Fruit fly (Drosophila melanogaster) whole organism, embryonic: ENCODE results near the gene Psf2.
A peak's percentile ranks its signal among the peaks of the same experiment; 100 is the strongest.

Experiments used
- CG10979 ChIP-seq: fragments of 200-800 bp; sonication (Bioruptor generic); optimal IDR thresholded peaks from 2 replicates; lab custom pipeline; 2018; ENCODE audit warnings: missing biosample characterization, mild to moderate bottlenecking, missing genetic modification characterization, moderate library complexity
- CG12155 ChIP-seq: fragments of 200-800 bp; sonication (Bioruptor generic); optimal IDR thresholded peaks from 3 replicates; lab custom pipeline; 2016; ENCODE audit warnings: missing biosample characterization, missing genetic modification characterization
- CG15269 ChIP-seq: fragments of 200-800 bp; sonication (Bioruptor generic); optimal IDR thresholded peaks from 2 replicates; lab custom pipeline; 2018; ENCODE audit warnings: missing biosample characterization, mild to moderate bottlenecking, missing genetic modification characterization, moderate library complexity
- CG15514 ChIP-seq: fragments of 200-800 bp; sonication (Bioruptor generic); optimal IDR thresholded peaks from 3 replicates; lab custom pipeline; 2017; ENCODE audit warnings: missing biosample characterization, missing genetic modification characterization, mild to moderate bottlenecking, moderate library complexity, missing genetic modification reagents
- CG16863 ChIP-seq: fragments of 200-800 bp; sonication (Bioruptor generic); optimal IDR thresholded peaks from 3 replicates; lab custom pipeline; 2016; ENCODE audit warnings: missing biosample characterization, missing genetic modification characterization
- CG1832 ChIP-seq: fragments of 200-800 bp; sonication (Bioruptor generic); optimal IDR thresholded peaks from 2 replicates; lab custom pipeline; 2017; ENCODE audit warnings: missing biosample characterization, mild to moderate bottlenecking, missing genetic modification characterization, inconsistent platforms
- CG3065 ChIP-seq: fragments of 200-800 bp; sonication (Bioruptor generic); optimal IDR thresholded peaks from 2 replicates; lab custom pipeline; 2016; ENCODE audit warnings: missing biosample characterization, missing genetic modification characterization
- CG4730 ChIP-seq: fragments of 200-800 bp; sonication (Bioruptor generic); IDR thresholded peaks from 2 replicates; pipeline ENCODE4 v1.3.6; 2022; ENCODE audit warnings: missing biosample characterization, missing genetic modification characterization
- CG7372 ChIP-seq: fragments of 200-800 bp; sonication (Bioruptor generic); IDR thresholded peaks from 2 replicates; pipeline ENCODE4 v1.3.6; 2022; ENCODE audit warnings: missing biosample characterization, missing genetic modification characterization
- CG7928 ChIP-seq: fragments of 200-800 bp; sonication (Bioruptor generic); optimal IDR thresholded peaks from 2 replicates; lab custom pipeline; 2017; ENCODE audit warnings: missing biosample characterization, mild to moderate bottlenecking, missing genetic modification characterization
- CkIIα-i1 ChIP-seq: fragments of 200-800 bp; sonication (Bioruptor generic); IDR thresholded peaks from 2 replicates; pipeline ENCODE4 v1.3.6; 2022; ENCODE audit warnings: missing biosample characterization, missing genetic modification characterization
- D ChIP-seq, 2 experiments: fragments of 200-800 bp in 1 of 2; fragments of >200 bp in 1 of 2; sonication (Bioruptor generic) in 1 of 2; optimal IDR thresholded peaks; 2 replicates in 1 of 2; 3 replicates in 1 of 2; lab custom pipeline; 2017; ENCODE audit warnings: mild to moderate bottlenecking in 1 of 2, missing biosample characterization in 1 of 2, missing genetic modification characterization in 1 of 2, missing genetic modification reagents in 1 of 2
- Dip3 ChIP-seq: fragments of 200-800 bp; sonication (Bioruptor generic); optimal IDR thresholded peaks from 3 replicates; lab custom pipeline; 2016; ENCODE audit warnings: missing biosample characterization, missing genetic modification characterization
- ERR ChIP-seq: fragments of 200-800 bp; sonication (Bioruptor generic); optimal IDR thresholded peaks from 2 replicates; lab custom pipeline; 2016; ENCODE audit warnings: missing biosample characterization, missing genetic modification characterization
- Elba2 ChIP-seq: fragments of 200-800 bp; sonication (Bioruptor generic); optimal IDR thresholded peaks from 3 replicates; lab custom pipeline; 2016; ENCODE audit warnings: missing biosample characterization, missing genetic modification characterization
- H15 ChIP-seq: fragments of 200-800 bp; sonication (Bioruptor generic); IDR thresholded peaks from 3 replicates; pipeline ENCODE4 v1.3.6; 2022; ENCODE audit warnings: missing biosample characterization, missing genetic modification characterization
- H2.0 ChIP-seq: fragments of 200-800 bp; sonication (Bioruptor generic); IDR thresholded peaks from 2 replicates; pipeline ENCODE4 v1.3.6; 2022; ENCODE audit warnings: missing biosample characterization, missing genetic modification characterization
- HHEX ChIP-seq: fragments of 200-800 bp; sonication (Bioruptor generic); optimal IDR thresholded peaks from 3 replicates; lab custom pipeline; 2017; ENCODE audit warnings: missing biosample characterization, mild to moderate bottlenecking, missing genetic modification characterization, missing genetic modification reagents
- HLH54F ChIP-seq: fragments of 200-800 bp; sonication (Bioruptor generic); optimal IDR thresholded peaks from 3 replicates; lab custom pipeline; 2016; ENCODE audit warnings: missing biosample characterization, missing genetic modification characterization
- MESR4 ChIP-seq: fragments of 200-800 bp; sonication (Bioruptor generic); optimal IDR thresholded peaks from 2 replicates; lab custom pipeline; 2018; ENCODE audit warnings: missing biosample characterization, mild to moderate bottlenecking, missing genetic modification characterization, moderate library complexity
- Scr ChIP-seq: fragments of 200-800 bp; sonication (Bioruptor generic); IDR thresholded peaks from 2 replicates; pipeline ENCODE4 v1.3.6; 2022; ENCODE audit warnings: missing biosample characterization, missing genetic modification characterization; ENCODE audit not compliant: partially characterized antibody
- Side ChIP-seq: fragments of 200-800 bp; sonication (Bioruptor generic); optimal IDR thresholded peaks from 2 replicates; lab custom pipeline; 2016; ENCODE audit warnings: missing biosample characterization, missing genetic modification characterization
- Sin3A ChIP-seq: fragments of >200 bp; optimal IDR thresholded peaks from 2 replicates; lab custom pipeline; 2018
- Usf ChIP-seq: fragments of 200-800 bp; sonication (Bioruptor generic); optimal IDR thresholded peaks from 2 replicates; lab custom pipeline; 2017; ENCODE audit warnings: missing genotype, missing biosample characterization, missing genetic modification characterization
- amos ChIP-seq: fragments of 200-800 bp; sonication (Bioruptor generic); IDR thresholded peaks from 2 replicates; pipeline ENCODE4 v1.3.6; 2022; ENCODE audit warnings: missing biosample characterization, missing genetic modification characterization; ENCODE audit not compliant: partially characterized antibody
- ap ChIP-seq: fragments of 200-800 bp; sonication (Bioruptor generic); IDR thresholded peaks from 2 replicates; pipeline ENCODE4 v1.3.6; 2022; ENCODE audit warnings: missing biosample characterization, missing genetic modification characterization
- ara ChIP-seq: fragments of 200-800 bp; sonication (Bioruptor generic); IDR thresholded peaks from 2 replicates; pipeline ENCODE4 v1.3.6; 2022; ENCODE audit warnings: missing biosample characterization, missing genetic modification characterization
- bcd ChIP-seq: fragments of 200-800 bp; sonication (Bioruptor generic); optimal IDR thresholded peaks from 2 replicates; lab custom pipeline; 2017; ENCODE audit warnings: missing biosample characterization, mild to moderate bottlenecking, missing genetic modification characterization
- cato ChIP-seq: fragments of 200-800 bp; sonication (Bioruptor generic); optimal IDR thresholded peaks from 2 replicates; lab custom pipeline; 2016; ENCODE audit warnings: missing biosample characterization, missing genetic modification characterization, borderline replicate concordance
- cg ChIP-seq: fragments of 200-800 bp; sonication (Bioruptor generic); optimal IDR thresholded peaks from 3 replicates; lab custom pipeline; 2019; ENCODE audit warnings: missing biosample characterization, mild to moderate bottlenecking, missing genetic modification characterization, moderate library complexity
- corto ChIP-seq: fragments of 200-800 bp; sonication (Bioruptor generic); optimal IDR thresholded peaks from 2 replicates; lab custom pipeline; 2016; ENCODE audit warnings: missing biosample characterization, mild to moderate bottlenecking, missing genetic modification characterization, moderate library complexity
- dmrt11E ChIP-seq: fragments of 200-800 bp; sonication (Bioruptor generic); optimal IDR thresholded peaks from 3 replicates; lab custom pipeline; 2018; ENCODE audit warnings: missing biosample characterization, mild to moderate bottlenecking, missing genetic modification characterization, moderate library complexity
- ftz-f1 ChIP-seq: fragments of 200-800 bp; sonication (Bioruptor generic); optimal IDR thresholded peaks from 2 replicates; lab custom pipeline; 2016; ENCODE audit warnings: missing biosample characterization, missing genetic modification characterization
- fu2 ChIP-seq: fragments of 200-800 bp; sonication (Bioruptor generic); optimal IDR thresholded peaks from 2 replicates; lab custom pipeline; 2016; ENCODE audit warnings: missing biosample characterization, missing genetic modification characterization
- gfzf ChIP-seq: fragments of 200-800 bp; sonication (Bioruptor generic); optimal IDR thresholded peaks from 2 replicates; lab custom pipeline; 2016; ENCODE audit warnings: missing biosample characterization, mild to moderate bottlenecking, missing genetic modification characterization, moderate library complexity
- hth ChIP-seq: fragments of >200 bp; optimal IDR thresholded peaks from 2 replicates; lab custom pipeline; 2017; ENCODE audit warnings: inconsistent platforms
- knrl ChIP-seq: fragments of 200-800 bp; sonication (Bioruptor generic); IDR thresholded peaks from 3 replicates; pipeline ENCODE4 v1.3.6; 2022; ENCODE audit warnings: missing biosample characterization, missing genetic modification characterization; ENCODE audit not compliant: partially characterized antibody
- lilli ChIP-seq: fragments of 200-800 bp; sonication (Bioruptor generic); optimal IDR thresholded peaks from 3 replicates; lab custom pipeline; 2016; ENCODE audit warnings: missing biosample characterization, missing genetic modification characterization
- pho ChIP-seq: fragments of 200-800 bp; sonication (Bioruptor generic); optimal IDR thresholded peaks from 2 replicates; lab custom pipeline; 2016; ENCODE audit warnings: missing biosample characterization, missing genetic modification characterization
- pita ChIP-seq: fragments of 200-800 bp; sonication (Bioruptor generic); optimal IDR thresholded peaks from 2 replicates; lab custom pipeline; 2017; ENCODE audit warnings: missing biosample characterization, mild to moderate bottlenecking, missing genetic modification characterization
- pros ChIP-seq: fragments of 200-800 bp; sonication (Bioruptor generic); optimal IDR thresholded peaks from 3 replicates; lab custom pipeline; 2019; ENCODE audit warnings: missing biosample characterization, mild to moderate bottlenecking, missing genetic modification characterization, moderate library complexity
- psq ChIP-seq: fragments of 200-800 bp; sonication (Bioruptor generic); optimal IDR thresholded peaks from 2 replicates; lab custom pipeline; 2017; ENCODE audit warnings: missing biosample characterization, missing genetic modification characterization
- rib ChIP-seq: fragments of 200-800 bp; sonication (Bioruptor generic); IDR thresholded peaks from 2 replicates; pipeline ENCODE4 v1.3.6; 2022; ENCODE audit warnings: missing biosample characterization, missing genetic modification characterization
- shn ChIP-seq: fragments of 200-800 bp; sonication (Bioruptor generic); optimal IDR thresholded peaks from 3 replicates; lab custom pipeline; 2016; ENCODE audit warnings: missing biosample characterization, missing genetic modification characterization
- sna ChIP-seq: fragments of 200-800 bp; sonication (Bioruptor generic); IDR thresholded peaks from 2 replicates; pipeline ENCODE4 v1.3.6; 2022; ENCODE audit warnings: missing biosample characterization, missing genetic modification characterization; ENCODE audit not compliant: partially characterized antibody
- so ChIP-seq: fragments of 200-800 bp; sonication (Bioruptor generic); IDR thresholded peaks from 3 replicates; pipeline ENCODE4 v1.3.6; 2022; ENCODE audit warnings: missing biosample characterization, missing genetic modification characterization
- vnd ChIP-seq: fragments of 200-800 bp; sonication (Bioruptor generic); IDR thresholded peaks from 3 replicates; pipeline ENCODE4 v1.3.6; 2022; ENCODE audit warnings: missing biosample characterization, missing genetic modification characterization; ENCODE audit not compliant: partially characterized antibody
- wek ChIP-seq: fragments of 200-800 bp; sonication (Bioruptor generic); optimal IDR thresholded peaks from 3 replicates; lab custom pipeline; 2018; ENCODE audit warnings: missing biosample characterization, mild to moderate bottlenecking, missing genetic modification characterization, moderate library complexity
- zen ChIP-seq: fragments of 200-800 bp; sonication (Bioruptor generic); optimal IDR thresholded peaks from 3 replicates; lab custom pipeline; 2018; ENCODE audit warnings: missing biosample characterization, mild to moderate bottlenecking, missing genetic modification characterization, moderate library complexity
- zfh1 ChIP-seq: fragments of 200-800 bp; sonication (Bioruptor generic); IDR thresholded peaks from 3 replicates; pipeline ENCODE4 v1.3.6; 2022; ENCODE audit warnings: missing biosample characterization, missing genetic modification characterization

The Psf2 gene

dm6 chr2L:4393842-4394421 lies 6.8 kb upstream of the Psf2 start, which contains the start of gene CG3652 (continued):
- TF ChIP-seq Dip3 (peak; percentile 48), hth (no peak), H2.0 (no peak), CG1832 (no peak), knrl (GFP tag; lab: Robert Waterston, UW) (peak; percentile 47; the same call in 2 of the 3 replicates), Side (peak; percentile 35), fu2 (GFP tag; lab: Kevin White, UChicago) (no peak), corto (GFP tag; lab: Kevin White, UChicago) (no peak), psq (GFP tag; lab: Kevin White, UChicago) (no peak), zen (peak; percentile 21), Sin3A (peak; percentile 84), Usf (no peak), pros (GFP tag; lab: Kevin White, UChicago) (no peak), sna (peak; percentile 18; the same call in 1 of the 2 replicates), CkIIα-i1 (no peak), pho (peak; percentile 37), vnd (GFP tag; lab: Robert Waterston, UW) (no peak), cg (GFP tag; lab: Kevin White, UChicago) (no peak), H15 (GFP tag; lab: Robert Waterston, UW) (no peak), cato (GFP tag; lab: Kevin White, UChicago) (no peak), CG15269 (tag; lab: Kevin White, UChicago) (no peak), shn (GFP tag; lab: Kevin White, UChicago) (no peak), CG16863 (GFP tag; lab: Kevin White, UChicago) (no peak), MESR4 (GFP tag; lab: Kevin White, UChicago) (peak; percentile 54), amos (GFP tag; lab: Robert Waterston, UW) (peak; percentile 43), CG15514 (GFP tag; lab: Kevin White, UChicago) (peak; percentile 42), ERR (GFP tag; lab: Kevin White, UChicago) (peak; percentile 3), Scr (peak; percentile 60), bcd (GFP tag; lab: Kevin White, UChicago) (no peak), pita (no peak), ara (GFP tag; lab: Robert Waterston, UW) (no peak), D (optimal IDR thresholded peaks at IDR 0.05; lab: Kevin White, UChicago) (no peak), D (GFP tag; optimal IDR thresholded peaks at IDR 0.05; lab: Kevin White, UChicago) (no peak), HHEX (GFP tag; lab: Kevin White, UChicago) (no peak), CG12155 (GFP tag; lab: Kevin White, UChicago) (peak; percentile 31), CG3065 (GFP tag; lab: Kevin White, UChicago) (no peak), rib (GFP tag; lab: Robert Waterston, UW) (no peak), gfzf (peak; percentile 67), ap (no peak), CG10979 (peak; percentile 1), CG4730 (GFP tag; lab: Robert Waterston, UW) (no peak), CG7372 (GFP tag; lab: Robert Waterston, UW) (no peak), CG7928 (peak; percentile 53), Elba2 (GFP tag; lab: Kevin White, UChicago) (no peak), lilli (peak; percentile 61), so (no peak), dmrt11E (tag; lab: Kevin White, UChicago) (peak; percentile 23), HLH54F (GFP tag; lab: Kevin White, UChicago) (peak; percentile 23), wek (GFP tag; lab: Kevin White, UChicago) (no peak), ftz-f1 (no peak), zfh1 (no peak)
